Fruit fly (Drosophila melanogaster) whole organism, prepupa: ENCODE data around the gene CG9098.
A peak's percentile ranks its signal among the peaks of the same experiment; 100 is the strongest.

ENCODE experiments used
- Blimp-1 ChIP-seq: fragments of 200-800 bp; sonication (Bioruptor generic); optimal IDR thresholded peaks from 3 replicates; lab custom pipeline; 2017; ENCODE audit warnings: missing biosample characterization, missing genetic modification characterization, mild to moderate bottlenecking, moderate library complexity, missing genetic modification reagents
- CG10631 ChIP-seq: fragments of 200-800 bp; sonication (Bioruptor generic); optimal IDR thresholded peaks from 2 replicates; lab custom pipeline; 2016; ENCODE audit warnings: missing biosample characterization, missing genetic modification characterization
- CG11294 ChIP-seq: fragments of 200-800 bp; sonication (Bioruptor generic); IDR thresholded peaks from 2 replicates; pipeline ENCODE4 v1.3.6; 2022; ENCODE audit warnings: missing biosample characterization, missing genetic modification characterization
- CG11762 ChIP-seq: fragments of 200-800 bp; sonication (Bioruptor generic); optimal IDR thresholded peaks from 3 replicates; lab custom pipeline; 2016; ENCODE audit warnings: missing biosample characterization, missing genetic modification characterization; ENCODE audit not compliant: insufficient read depth
- CG11902 ChIP-seq: fragments of 200-800 bp; sonication (Bioruptor generic); optimal IDR thresholded peaks from 3 replicates; lab custom pipeline; 2016; ENCODE audit warnings: missing biosample characterization, missing genetic modification characterization
- CG15336 ChIP-seq: fragments of 200-800 bp; sonication (Bioruptor generic); IDR thresholded peaks from 2 replicates; pipeline ENCODE4 v1.3.6; 2022; ENCODE audit warnings: missing biosample characterization, missing genetic modification characterization
- CG1621 ChIP-seq: fragments of 200-800 bp; sonication (Bioruptor generic); optimal IDR thresholded peaks from 3 replicates; lab custom pipeline; 2018; ENCODE audit warnings: missing biosample characterization, mild to moderate bottlenecking, missing genetic modification characterization
- CG16779 ChIP-seq: fragments of 200-800 bp; sonication (Bioruptor generic); optimal IDR thresholded peaks from 3 replicates; lab custom pipeline; 2017; ENCODE audit warnings: missing biosample characterization, mild to moderate bottlenecking, missing genetic modification characterization
- CG3032 ChIP-seq: fragments of 200-800 bp; optimal IDR thresholded peaks from 2 replicates; lab custom pipeline; 2019; ENCODE audit warnings: missing biosample characterization, mild to moderate bottlenecking, missing genetic modification characterization, moderate library complexity
- CG31627 ChIP-seq: fragments of 200-800 bp; sonication (Bioruptor generic); optimal IDR thresholded peaks from 3 replicates; lab custom pipeline; 2016; ENCODE audit warnings: missing biosample characterization, missing genetic modification characterization
- CG32006 ChIP-seq: fragments of 200-800 bp; sonication (Bioruptor generic); optimal IDR thresholded peaks from 3 replicates; lab custom pipeline; 2017; ENCODE audit warnings: missing biosample characterization, mild to moderate bottlenecking, missing genetic modification characterization
- CG34406 ChIP-seq: fragments of 200-800 bp; sonication (Bioruptor generic); optimal IDR thresholded peaks from 3 replicates; lab custom pipeline; 2016; ENCODE audit warnings: missing biosample characterization, missing genetic modification characterization
- CG3919 ChIP-seq: fragments of 200-800 bp; sonication (Bioruptor generic); optimal IDR thresholded peaks from 3 replicates; lab custom pipeline; 2016; ENCODE audit warnings: missing biosample characterization, missing genetic modification characterization
- CG4318 ChIP-seq: fragments of 200-800 bp; sonication (Bioruptor generic); optimal IDR thresholded peaks from 3 replicates; lab custom pipeline; 2017; ENCODE audit warnings: missing biosample characterization, mild to moderate bottlenecking, missing genetic modification characterization
- CG6163 ChIP-seq: fragments of 200-800 bp; sonication (Bioruptor generic); IDR thresholded peaks from 3 replicates; pipeline ENCODE4 v1.3.6; 2022; ENCODE audit warnings: missing biosample characterization, missing genetic modification characterization
- CG6276 ChIP-seq: fragments of 200-800 bp; sonication (Bioruptor generic); optimal IDR thresholded peaks from 2 replicates; lab custom pipeline; 2017; ENCODE audit warnings: missing biosample characterization, mild to moderate bottlenecking, missing genetic modification characterization
- CG6808 ChIP-seq: fragments of 200-800 bp; sonication (Bioruptor generic); optimal IDR thresholded peaks from 3 replicates; lab custom pipeline; 2017; ENCODE audit warnings: missing biosample characterization, missing genetic modification characterization, mild to moderate bottlenecking, moderate library complexity, missing genetic modification reagents
- CG8119 ChIP-seq: fragments of 200-800 bp; sonication (Bioruptor generic); IDR thresholded peaks from 3 replicates; pipeline ENCODE4 v1.3.6; 2022; ENCODE audit warnings: missing biosample characterization, missing genetic modification characterization
- CG8319 ChIP-seq: fragments of 200-800 bp; sonication (Bioruptor generic); optimal IDR thresholded peaks from 3 replicates; lab custom pipeline; 2016; ENCODE audit warnings: missing biosample characterization, missing genetic modification characterization
- CG8632 ChIP-seq: fragments of 200-800 bp; sonication (Bioruptor generic); optimal IDR thresholded peaks from 3 replicates; lab custom pipeline; 2016; ENCODE audit warnings: missing biosample characterization, missing genetic modification characterization
- CG9139 ChIP-seq: fragments of 200-800 bp; sonication (Bioruptor generic); optimal IDR thresholded peaks from 3 replicates; lab custom pipeline; 2017; ENCODE audit warnings: missing biosample characterization, mild to moderate bottlenecking, missing genetic modification characterization
- Eip75B ChIP-seq: fragments of 200-800 bp; sonication (Bioruptor generic); optimal IDR thresholded peaks from 3 replicates; lab custom pipeline; 2016; ENCODE audit warnings: missing biosample characterization, missing genetic modification characterization
- Eip78C ChIP-seq: fragments of 200-800 bp; sonication (Bioruptor generic); peaks from one replicate; lab custom pipeline; 2016; ENCODE audit warnings: missing biosample characterization, missing genetic modification characterization
- Eip93F ChIP-seq: fragments of 200-800 bp; sonication (Bioruptor generic); optimal IDR thresholded peaks from 2 replicates; lab custom pipeline; 2016; ENCODE audit warnings: missing biosample characterization, mild to moderate bottlenecking, missing genetic modification characterization
- Ets21C ChIP-seq: fragments of 200-800 bp; sonication (Bioruptor generic); optimal IDR thresholded peaks from 3 replicates; lab custom pipeline; 2016; ENCODE audit warnings: missing biosample characterization, missing genetic modification characterization
- Ets96B ChIP-seq: fragments of 200-800 bp; optimal IDR thresholded peaks from 2 replicates; lab custom pipeline; 2019; ENCODE audit warnings: missing biosample characterization, mild to moderate bottlenecking, missing genetic modification characterization, moderate library complexity
- Gug ChIP-seq: fragments of 200-800 bp; sonication (Bioruptor generic); IDR thresholded peaks from 2 replicates; pipeline ENCODE4 v1.3.6; 2022; ENCODE audit warnings: missing biosample characterization, missing genetic modification characterization
- Hr38 ChIP-seq: sonication (Bioruptor generic); optimal IDR thresholded peaks from 2 replicates; lab custom pipeline; 2016; ENCODE audit warnings: missing biosample characterization, missing genetic modification characterization
- Hr39 ChIP-seq: fragments of 200-800 bp; sonication (Bioruptor generic); optimal IDR thresholded peaks from 2 replicates; lab custom pipeline; 2016; ENCODE audit warnings: missing biosample characterization, missing genetic modification characterization
- Lpt ChIP-seq: fragments of 200-800 bp; sonication (Bioruptor generic); optimal IDR thresholded peaks from 3 replicates; lab custom pipeline; 2016; ENCODE audit warnings: missing biosample characterization, missing genetic modification characterization
- Met ChIP-seq: fragments of 200-800 bp; sonication (Bioruptor generic); optimal IDR thresholded peaks from 3 replicates; lab custom pipeline; 2016; ENCODE audit warnings: missing biosample characterization, missing genetic modification characterization
- OdsH ChIP-seq: fragments of 200-800 bp; sonication (Bioruptor generic); optimal IDR thresholded peaks from 3 replicates; lab custom pipeline; 2016; ENCODE audit warnings: missing biosample characterization, missing genetic modification characterization
- Sox102F ChIP-seq: fragments of 200-800 bp; sonication (Bioruptor generic); optimal IDR thresholded peaks from 2 replicates; lab custom pipeline; 2016; ENCODE audit warnings: missing biosample characterization, mild to moderate bottlenecking, missing genetic modification characterization
- Sox14 ChIP-seq: fragments of 200-800 bp; sonication (Bioruptor generic); optimal IDR thresholded peaks from 3 replicates; lab custom pipeline; 2016; ENCODE audit warnings: missing biosample characterization, missing genetic modification characterization
- Sox15 ChIP-seq: fragments of 200-800 bp; sonication (Bioruptor generic); optimal IDR thresholded peaks from 3 replicates; lab custom pipeline; 2016; ENCODE audit warnings: missing biosample characterization, missing genetic modification characterization
- achi ChIP-seq: fragments of 200-800 bp; sonication (Bioruptor generic); optimal IDR thresholded peaks from 3 replicates; lab custom pipeline; 2016; ENCODE audit warnings: missing biosample characterization, missing genetic modification characterization
- acj6 ChIP-seq: fragments of 200-800 bp; sonication (Bioruptor generic); optimal IDR thresholded peaks from 3 replicates; lab custom pipeline; 2016; ENCODE audit warnings: missing biosample characterization, missing genetic modification characterization
- cyc ChIP-seq: fragments of 200-800 bp; sonication (Bioruptor generic); optimal IDR thresholded peaks from 3 replicates; lab custom pipeline; 2016; ENCODE audit warnings: missing biosample characterization, missing genetic modification characterization
- dac ChIP-seq: fragments of 200-800 bp; sonication (Bioruptor generic); optimal IDR thresholded peaks from 2 replicates; lab custom pipeline; 2017; ENCODE audit warnings: missing biosample characterization, mild to moderate bottlenecking, missing genetic modification characterization
- dsx ChIP-seq: fragments of 200-800 bp; optimal IDR thresholded peaks from 3 replicates; lab custom pipeline; 2019; ENCODE audit warnings: missing biosample characterization, mild to moderate bottlenecking, missing genetic modification characterization, moderate library complexity; ENCODE audit not compliant: poor library complexity, severe bottlenecking
- eg ChIP-seq: fragments of 200-800 bp; sonication (Bioruptor generic); IDR thresholded peaks from 3 replicates; pipeline ENCODE4 v1.3.6; 2022; ENCODE audit warnings: missing biosample characterization, missing genetic modification characterization
- esn ChIP-seq: fragments of 200-800 bp; sonication (Bioruptor generic); optimal IDR thresholded peaks from 2 replicates; lab custom pipeline; 2016; ENCODE audit warnings: missing biosample characterization, mild to moderate bottlenecking, missing genetic modification characterization, moderate library complexity
- fd59A ChIP-seq: fragments of 200-800 bp; sonication (Bioruptor generic); optimal IDR thresholded peaks from 2 replicates; lab custom pipeline; 2017; ENCODE audit warnings: missing biosample characterization, mild to moderate bottlenecking, missing genetic modification characterization, missing genetic modification reagents
- fd85E ChIP-seq: fragments of 200-800 bp; sonication (Bioruptor generic); optimal IDR thresholded peaks from 3 replicates; lab custom pipeline; 2016; ENCODE audit warnings: missing biosample characterization, missing genetic modification characterization
- fkh ChIP-seq: fragments of 200-800 bp; sonication (Bioruptor generic); optimal IDR thresholded peaks from 3 replicates; lab custom pipeline; 2017; ENCODE audit warnings: missing biosample characterization, mild to moderate bottlenecking, missing genetic modification characterization, moderate library complexity
- lz ChIP-seq: fragments of 200-800 bp; sonication (Bioruptor generic); optimal IDR thresholded peaks from 3 replicates; lab custom pipeline; 2016; ENCODE audit warnings: missing biosample characterization, missing genetic modification characterization
- net ChIP-seq: fragments of 200-800 bp; sonication (Bioruptor generic); optimal IDR thresholded peaks from 3 replicates; lab custom pipeline; 2016; ENCODE audit warnings: missing biosample characterization, missing genetic modification characterization
- salr ChIP-seq, 2 experiments: fragments of 200-800 bp; sonication (Bioruptor generic); optimal IDR thresholded peaks; 3 replicates each; lab custom pipeline; 2016 to 2018; ENCODE audit warnings: missing biosample characterization in 2 of 2, missing genetic modification characterization in 2 of 2, mild to moderate bottlenecking in 1 of 2
- ss ChIP-seq, 2 experiments: fragments of 200-800 bp; sonication (Bioruptor generic); optimal IDR thresholded peaks; 2 replicates in 1 of 2; 3 replicates in 1 of 2; lab custom pipeline; 2017 to 2018; ENCODE audit warnings: mild to moderate bottlenecking in 2 of 2, missing biosample characterization in 2 of 2, missing genetic modification characterization in 2 of 2, moderate library complexity in 1 of 2
- svp ChIP-seq: fragments of 200-800 bp; sonication (Bioruptor generic); peaks from one replicate; lab custom pipeline; 2016; ENCODE audit warnings: missing biosample characterization, missing genetic modification characterization
- topi ChIP-seq: fragments of 200-800 bp; sonication (Bioruptor generic); optimal IDR thresholded peaks from 3 replicates; lab custom pipeline; 2016; ENCODE audit warnings: missing biosample characterization, missing genetic modification characterization
- vri ChIP-seq: fragments of 200-800 bp; sonication (Bioruptor generic); optimal IDR thresholded peaks from 3 replicates; lab custom pipeline; 2016; ENCODE audit warnings: missing biosample characterization, mild to moderate bottlenecking, missing genetic modification characterization

The CG9098 gene

DNA sequence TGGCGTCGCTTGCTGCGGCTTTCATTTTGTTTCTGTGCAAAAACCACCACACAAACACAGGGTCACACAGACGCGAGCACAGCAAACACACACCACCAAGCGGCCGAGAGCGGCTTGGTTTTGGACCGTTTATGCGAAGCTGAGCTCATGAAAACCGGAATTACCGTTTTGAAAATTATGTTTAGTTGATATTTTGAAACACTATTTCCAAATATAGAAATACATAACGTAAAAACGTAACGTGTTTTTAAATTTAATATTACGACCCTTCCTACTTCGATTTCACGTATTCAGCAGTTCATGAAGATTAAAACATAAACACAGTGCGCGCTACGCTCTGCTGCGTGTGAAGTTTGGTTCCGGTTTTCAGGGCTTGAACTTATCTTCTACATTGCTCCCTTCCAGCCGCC, 39.1 kb upstream of the CG9098 start:
- TF ChIP-seq CG1621 (tag; lab: Kevin White, UChicago) (peak; percentile 94), CG8319 (GFP tag; lab: Kevin White, UChicago) (peak; percentile 88), dac (GFP tag; lab: Kevin White, UChicago) (peak; percentile 92), dsx (GFP tag; lab: Kevin White, UChicago) (peak; percentile 94), Sox14 (GFP tag; lab: Kevin White, UChicago) (peak; percentile 96), fd85E (GFP tag; lab: Kevin White, UChicago) (peak; percentile 86), CG32006 (GFP tag; lab: Kevin White, UChicago) (peak; percentile 97), Met (peak; percentile 96), OdsH (GFP tag; lab: Kevin White, UChicago) (peak; percentile 95), CG15336 (GFP tag; lab: Robert Waterston, UW) (peak; percentile 99), net (peak; percentile 98), CG16779 (tag; lab: Kevin White, UChicago) (peak; percentile 94), CG3919 (GFP tag; lab: Kevin White, UChicago) (peak; percentile 97), CG4318 (GFP tag; lab: Kevin White, UChicago) (no peak), eg (GFP tag; lab: Robert Waterston, UW) (peak; percentile 97), Hr39 (GFP tag; lab: Kevin White, UChicago) (peak; percentile 93), CG8632 (GFP tag; lab: Kevin White, UChicago) (peak; percentile 94), Lpt (GFP tag; lab: Kevin White, UChicago) (peak; percentile 92), lz (GFP tag; lab: Kevin White, UChicago) (peak; percentile 97), fkh (GFP tag; lab: Kevin White, UChicago) (no peak), CG11902 (GFP tag; lab: Kevin White, UChicago) (peak; percentile 79), CG8119 (GFP tag; lab: Robert Waterston, UW) (peak; percentile 98), Hr38 (GFP tag; lab: Kevin White, UChicago) (no peak), Sox102F (GFP tag; lab: Kevin White, UChicago) (peak; percentile 97), CG9139 (peak; percentile 94), fd59A (GFP tag; lab: Kevin White, UChicago) (peak; percentile 88), cyc (GFP tag; lab: Kevin White, UChicago) (peak; percentile 93), CG11762 (GFP tag; lab: Kevin White, UChicago) (peak; percentile 93), salr (GFP tag; optimal IDR thresholded peaks at IDR 0.05; lab: Kevin White, UChicago) (peak; percentile 90), CG34406 (GFP tag; lab: Kevin White, UChicago) (peak; percentile 96), CG11294 (GFP tag; lab: Robert Waterston, UW) (peak; percentile 91), CG6808 (peak; percentile 93), Ets96B (peak; percentile 95), vri (GFP tag; lab: Kevin White, UChicago) (peak; percentile 96), esn (GFP tag; lab: Kevin White, UChicago) (peak; percentile 98), CG6163 (GFP tag; lab: Robert Waterston, UW) (peak; percentile 98), CG10631 (GFP tag; lab: Kevin White, UChicago) (peak; percentile 91), topi (GFP tag; lab: Kevin White, UChicago) (peak; percentile 98), ss (GFP tag; optimal IDR thresholded peaks at IDR 0.05; lab: Kevin White, UChicago) (peak; percentile 96), acj6 (GFP tag; lab: Kevin White, UChicago) (peak; percentile 94), Ets21C (GFP tag; lab: Kevin White, UChicago) (peak; percentile 88), achi (GFP tag; lab: Kevin White, UChicago) (peak; percentile 96), Eip93F (peak; percentile 94), Blimp-1 (GFP tag; lab: Kevin White, UChicago) (peak; percentile 81), Gug (peak; percentile 89), CG3032 (tag; lab: Kevin White, UChicago) (peak; percentile 93), Eip78C (GFP tag; lab: Kevin White, UChicago) (peak; percentile 99), svp (GFP tag; lab: Kevin White, UChicago) (peak; percentile 98), CG31627 (GFP tag; lab: Kevin White, UChicago) (peak; percentile 94), CG6276 (GFP tag; lab: Kevin White, UChicago) (peak; percentile 95), Sox15 (peak; percentile 82), Eip75B (GFP tag; lab: Kevin White, UChicago) (peak; percentile 97)
